Worm (Caenorhabditis elegans) whole organism, L4 larva: ENCODE results near the gene fbxa-2.

Experiments used
- R02D3.7 ChIP-seq: fragments of 150-350 bp; sonication (generic microtip); optimal IDR thresholded peaks from 3 replicates; lab custom pipeline; 2014; ENCODE audit warnings: missing biosample characterization, missing genetic modification characterization
- ZK546.5 ChIP-seq, 2 experiments: sonication (generic microtip); optimal IDR thresholded peaks; 2 replicates each; lab custom pipeline; 2017; ENCODE audit warnings: missing biosample characterization in 2 of 2, missing genetic modification characterization in 2 of 2
- aly-2 ChIP-seq: sonication (generic microtip); optimal IDR thresholded peaks from 2 replicates; lab custom pipeline; 2018; ENCODE audit warnings: missing biosample characterization, missing genetic modification characterization
- lin-15B ChIP-seq: fragments of 150-350 bp; sonication (generic microtip); optimal IDR thresholded peaks from 3 replicates; lab custom pipeline; 2014; ENCODE audit warnings: missing biosample characterization, missing genetic modification characterization
- nhr-237 ChIP-seq: sonication (generic microtip); optimal IDR thresholded peaks from 2 replicates; lab custom pipeline; 2017; ENCODE audit warnings: missing biosample characterization, missing genetic modification characterization
- set-16 ChIP-seq: fragments of 200-800 bp; sonication (Bioruptor generic); IDR thresholded peaks from 2 replicates; pipeline ENCODE4 v1.3.6; 2022; ENCODE audit warnings: missing genetic modification reagents, missing genetic modification characterization, missing compliant biosample characterization
- snpc-4 ChIP-seq: fragments of 150-350 bp; optimal IDR thresholded peaks from 2 replicates; lab custom pipeline; 2014; ENCODE audit warnings: missing biosample characterization, missing genetic modification characterization

- TF ChIP-seq ZK546.5 (tag; optimal IDR thresholded peaks at IDR 0.05; lab: Kevin White, UChicago) (no peak), R02D3.7 (tag; lab: Kevin White, UChicago) (no peak), aly-2 (no peak), nhr-237 (tag; lab: Kevin White, UChicago) (no peak), snpc-4 (tag; lab: Kevin White, UChicago) (no peak), lin-15B (tag; lab: Kevin White, UChicago) (no peak), set-16 (GFP tag; lab: Robert Waterston, UW) (no peak)
Measured at ce11 chrV:16317244-16317643, 47.8 kb upstream of the fbxa-2 start, which contains the start of gene srh-180.
